Worm (Caenorhabditis elegans): Measurements from ENCODE around the gene algn-6.
A peak's percentile ranks its signal among the peaks of the same experiment; 100 is the strongest.

algn-6 gene

ce11 chrII:8052850-8053249 lies 13.2 kb downstream of the algn-6 start, which contains the start of gene T05H10.4:
Gene T05H10.4 (plus strand): TSS chrII:8053150.
- no peak for TF ChIP-seq hlh-6 (tag; optimal IDR thresholded peaks at IDR 0.05)
- TF ChIP-seq nhr-232 (tag; optimal IDR thresholded peaks at IDR 0.05), result no peak
- TF ChIP-seq ceh-18 (tag; optimal IDR thresholded peaks at IDR 0.05), result no peak
- no peak for TF ChIP-seq ceh-45 (GFP tag; IDR thresholded peaks at IDR 0.05)
- TF ChIP-seq ceh-30 (tag; optimal IDR thresholded peaks at IDR 0.05), result no peak
- TF ChIP-seq hlh-15 (tag; optimal IDR thresholded peaks at IDR 0.05), result no peak
- TF ChIP-seq elt-2 (tag; optimal IDR thresholded peaks at IDR 0.05), result no peak
- no peak for TF ChIP-seq hlh-30 (tag; optimal IDR thresholded peaks at IDR 0.05; ENCODE audit: insufficient read depth)

ce11 chrII:8057911-8058310 lies 18.3 kb downstream of the algn-6 start:
- TF ChIP-seq dmd-4 (tag; optimal IDR thresholded peaks at IDR 0.05; ENCODE audit: borderline replicate concordance) (no peak), mec-3 (tag; optimal IDR thresholded peaks at IDR 0.05; ENCODE audit: borderline replicate concordance) (no peak), odd-2 (tag; optimal IDR thresholded peaks at IDR 0.05) (no peak), hlh-8 (tag; optimal IDR thresholded peaks at IDR 0.05) (no peak), fax-1 (tag; optimal IDR thresholded peaks at IDR 0.05) (no peak), F13H6.1 (tag; optimal IDR thresholded peaks at IDR 0.05) (no peak), ceh-14 (tag; optimal IDR thresholded peaks at IDR 0.05) (no peak), ceh-24 (tag; optimal IDR thresholded peaks at IDR 0.05) (no peak)

DNA sequence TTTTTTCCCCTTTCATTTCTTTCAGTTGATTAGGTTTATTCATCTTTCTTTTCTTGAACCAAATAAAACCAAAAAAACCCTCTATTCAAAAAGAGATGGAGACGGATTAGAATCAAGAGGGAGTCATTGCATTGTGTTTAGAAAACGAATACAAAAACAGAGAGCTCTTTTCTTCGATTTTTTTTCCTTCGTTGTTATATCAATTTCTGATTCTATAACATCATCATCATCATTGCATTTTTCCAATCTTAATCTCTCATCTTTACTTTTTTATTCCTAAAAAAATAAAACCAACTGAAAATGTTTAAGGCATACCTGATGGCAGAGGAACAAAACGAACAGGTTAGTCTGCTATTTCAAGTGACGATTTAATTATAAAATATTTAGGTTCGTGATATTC lies 19.2 kb downstream of the algn-6 start, which contains the start of gene T05H10.8:
Gene T05H10.8 (plus strand): TSS at position 301 of the 400 bp plus-strand sequence.
- no peak for TF ChIP-seq nhr-11 (tag; optimal IDR thresholded peaks at IDR 0.05)

ce11 chrII:8059532-8059931 lies 19.9 kb downstream of the algn-6 start:
- TF ChIP-seq ceh-6 (GFP tag; optimal IDR thresholded peaks at IDR 0.05), result no peak
- no peak for TF ChIP-seq nfya-1 (tag; optimal IDR thresholded peaks at IDR 0.05)
- no peak for TF ChIP-seq fax-1 (tag; optimal IDR thresholded peaks at IDR 0.05)
- no peak for TF ChIP-seq zip-5 (tag; optimal IDR thresholded peaks at IDR 0.05)
- no peak for TF ChIP-seq fkh-6 (tag; optimal IDR thresholded peaks at IDR 0.05)
- TF ChIP-seq tbx-2 (tag; optimal IDR thresholded peaks at IDR 0.05), result no peak
- TF ChIP-seq sdc-2 (tag; optimal IDR thresholded peaks at IDR 0.05), result no peak
- TF ChIP-seq hlh-6 (tag; optimal IDR thresholded peaks at IDR 0.05), result no peak
- TF ChIP-seq tbx-7 (tag; optimal IDR thresholded peaks at IDR 0.05), result no peak
- TF ChIP-seq syd-9 (tag; optimal IDR thresholded peaks at IDR 0.05), result no peak
- TF ChIP-seq pros-1 (tag; optimal IDR thresholded peaks at IDR 0.05), result no peak

DNA sequence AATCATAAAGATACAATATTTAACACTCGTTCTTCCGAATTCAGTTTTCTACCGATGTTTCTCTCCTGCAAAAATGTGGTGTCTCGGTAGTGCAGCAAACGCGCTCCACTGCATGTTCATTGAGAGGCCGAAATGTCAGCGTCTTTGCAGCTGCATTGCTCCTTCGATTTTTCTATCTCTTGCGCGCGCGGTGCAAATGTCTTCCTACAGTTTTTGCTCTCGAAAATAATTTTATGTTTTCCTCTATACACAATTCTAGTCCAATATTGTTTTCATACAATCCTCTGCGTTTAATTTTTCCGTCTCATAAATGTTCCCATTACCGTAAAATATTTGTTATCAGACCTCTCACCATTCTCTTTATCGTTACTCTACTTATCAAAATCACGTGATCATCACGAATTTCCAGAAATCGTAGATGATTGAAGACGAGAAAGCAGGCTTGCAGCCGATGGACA lies 22.8 kb downstream of the algn-6 start, which contains the start of gene ufd-2:
Gene ufd-2 (plus strand): TSS at position 408 of the 458 bp plus-strand sequence.
- TF ChIP-seq C08G9.2 (tag; optimal IDR thresholded peaks at IDR 0.05), result peak; percentile 71
- TF ChIP-seq unc-3 (GFP tag; conservative IDR thresholded peaks at IDR 0.05), result 0 out of 2 replicates have a peak, but pooled peaks have one; percentile 14
- no peak for TF ChIP-seq unc-3 (tag; optimal IDR thresholded peaks at IDR 0.05)
- peak; percentile 19 for TF ChIP-seq ahr-1 (tag; optimal IDR thresholded peaks at IDR 0.05)
- peak; percentile 57 for TF ChIP-seq fkh-6 (tag; optimal IDR thresholded peaks at IDR 0.05)
- peak; percentile 20 for TF ChIP-seq dve-1 (tag; optimal IDR thresholded peaks at IDR 0.05)
- peak; percentile 94 for TF ChIP-seq ceh-31 (tag; optimal IDR thresholded peaks at IDR 0.05)
- TF ChIP-seq tbx-7 (tag; optimal IDR thresholded peaks at IDR 0.05), result peak; percentile 51
- TF ChIP-seq ref-2 (tag; optimal IDR thresholded peaks at IDR 0.05), result peak; percentile 82
- TF ChIP-seq odd-2 (tag; optimal IDR thresholded peaks at IDR 0.05), result no peak
- TF ChIP-seq unc-55 (GFP tag; optimal IDR thresholded peaks at IDR 0.05), result peak; percentile 15
- no peak for TF ChIP-seq C38D4.7 (GFP tag; optimal IDR thresholded peaks at IDR 0.05)
- TF ChIP-seq nfya-1 (tag; optimal IDR thresholded peaks at IDR 0.05), result peak; percentile 63
- peak; percentile 71 for TF ChIP-seq ceh-18 (tag; optimal IDR thresholded peaks at IDR 0.05)
- no peak for TF ChIP-seq fkh-10 (GFP tag; optimal IDR thresholded peaks at IDR 0.05)
- TF ChIP-seq ama-1 (optimal IDR thresholded peaks at IDR 0.05), result no peak
- TF ChIP-seq ceh-48 (tag; optimal IDR thresholded peaks at IDR 0.05), result peak; percentile 20
- peak; percentile 50 for TF ChIP-seq ets-4 (tag; optimal IDR thresholded peaks at IDR 0.05)
- no peak for TF ChIP-seq pax-1 (tag; optimal IDR thresholded peaks at IDR 0.05)
- no peak for TF ChIP-seq eyg-1 (tag; optimal IDR thresholded peaks at IDR 0.05)
- TF ChIP-seq syd-9 (tag; optimal IDR thresholded peaks at IDR 0.05), result no peak
- no peak for TF ChIP-seq sox-2 (GFP tag; IDR thresholded peaks at IDR 0.05)
- TF ChIP-seq rnt-1 (tag; optimal IDR thresholded peaks at IDR 0.05), result peak; percentile 75
- no peak for TF ChIP-seq gmeb-2 (tag; optimal IDR thresholded peaks at IDR 0.05)
- TF ChIP-seq tbx-2 (tag; optimal IDR thresholded peaks at IDR 0.05), result peak; percentile 90
- TF ChIP-seq pros-1 (tag; optimal IDR thresholded peaks at IDR 0.05), result peak; percentile 38
- peak; percentile 36 for TF ChIP-seq unc-86 (tag; optimal IDR thresholded peaks at IDR 0.05)
- peak; percentile 30 for TF ChIP-seq hlh-8 (tag; optimal IDR thresholded peaks at IDR 0.05)
- no peak for TF ChIP-seq ceh-30 (tag; optimal IDR thresholded peaks at IDR 0.05)
- peak; percentile 56 for TF ChIP-seq ceh-14 (tag; optimal IDR thresholded peaks at IDR 0.05)

Measured in whole organism, late embryonic.